Worm (Caenorhabditis elegans) whole organism, L1 larva: Measurements from ENCODE around the gene srd-36.

Source experiments
- C04F5.9 ChIP-seq: sonication (generic microtip); optimal IDR thresholded peaks from 2 replicates; lab custom pipeline; 2016; ENCODE audit warnings: missing genetic modification characterization, missing compliant biosample characterization
- C16A3.4 ChIP-seq: fragments of 150-350 bp; optimal IDR thresholded peaks from 2 replicates; lab custom pipeline; 2014; ENCODE audit warnings: missing biosample characterization, missing genetic modification characterization
- aha-1 ChIP-seq: fragments of 150-350 bp; optimal IDR thresholded peaks from 2 replicates; lab custom pipeline; 2014; ENCODE audit warnings: missing biosample characterization, missing genetic modification characterization
- ama-1 ChIP-seq: fragments of 150-350 bp; optimal IDR thresholded peaks from 2 replicates; lab custom pipeline; 2014
- blmp-1 ChIP-seq: fragments of 150-350 bp; optimal IDR thresholded peaks from 2 replicates; lab custom pipeline; 2014; ENCODE audit warnings: missing biosample characterization, missing genetic modification characterization
- ceh-88 ChIP-seq: fragments of 200-800 bp; sonication (Bioruptor generic); IDR thresholded peaks from 2 replicates; pipeline ENCODE4 v1.3.6; 2022; ENCODE audit warnings: missing genetic modification characterization, missing compliant biosample characterization
- elt-2 ChIP-seq: sonication (generic microtip); optimal IDR thresholded peaks from 2 replicates; lab custom pipeline; 2016; ENCODE audit warnings: missing genetic modification characterization, mild to moderate bottlenecking, inconsistent platforms, missing compliant biosample characterization, missing genetic modification reagents
- fkh-10 ChIP-seq: sonication (generic microtip); optimal IDR thresholded peaks from 2 replicates; lab custom pipeline; 2017; ENCODE audit warnings: missing biosample characterization, missing genetic modification reagents, missing genetic modification characterization
- fkh-4 ChIP-seq: sonication (generic microtip); optimal IDR thresholded peaks from 2 replicates; lab custom pipeline; 2016; ENCODE audit warnings: missing compliant biosample characterization, missing genetic modification characterization, borderline replicate concordance
- fkh-8 ChIP-seq: sonication (generic microtip); optimal IDR thresholded peaks from 2 replicates; lab custom pipeline; 2016; ENCODE audit warnings: mild to moderate bottlenecking, missing genetic modification characterization, missing compliant biosample characterization
- fos-1 ChIP-seq: fragments of 150-350 bp; optimal IDR thresholded peaks from 2 replicates; lab custom pipeline; 2014; ENCODE audit warnings: missing biosample characterization, missing genetic modification characterization
- grh-1 ChIP-seq: fragments of 200-800 bp; sonication (Bioruptor generic); IDR thresholded peaks from 2 replicates; pipeline ENCODE4 v1.3.6; 2022; ENCODE audit warnings: missing genetic modification reagents, missing genetic modification characterization, missing compliant biosample characterization
- hlh-17 ChIP-seq: fragments of 200-800 bp; sonication (Bioruptor generic); optimal IDR thresholded peaks from 2 replicates; lab custom pipeline; 2018; ENCODE audit warnings: missing genetic modification characterization, mild to moderate bottlenecking, missing compliant biosample characterization, moderate library complexity, borderline replicate concordance
- irx-1 ChIP-seq: sonication (generic microtip); optimal IDR thresholded peaks from 2 replicates; lab custom pipeline; 2016; ENCODE audit warnings: missing genetic modification characterization, missing compliant biosample characterization
- isw-1 ChIP-seq: fragments of 200-800 bp; sonication (Bioruptor generic); IDR thresholded peaks from 2 replicates; pipeline ENCODE4 v1.3.6; 2022; ENCODE audit warnings: missing genetic modification characterization, missing compliant biosample characterization
- lin-14 ChIP-seq: fragments of 200-800 bp; sonication (Bioruptor generic); optimal IDR thresholded peaks from 2 replicates; lab custom pipeline; 2018; ENCODE audit warnings: mild to moderate bottlenecking, missing genetic modification characterization, moderate library complexity, missing compliant biosample characterization
- lin-35 ChIP-seq, 2 experiments: fragments of 150-350 bp; optimal IDR thresholded peaks; 2 replicates each; lab custom pipeline; 2014; ENCODE audit warnings: missing biosample characterization in 2 of 2, missing genetic modification characterization in 2 of 2, missing genetic modification reagents in 2 of 2
- lin-39 ChIP-seq: fragments of 150-350 bp; optimal IDR thresholded peaks from 2 replicates; lab custom pipeline; 2014; ENCODE audit warnings: missing biosample characterization, missing genetic modification reagents, missing genetic modification characterization
- mdl-1 ChIP-seq, 2 experiments: fragments of 150-350 bp; optimal IDR thresholded peaks; 2 replicates each; lab custom pipeline; 2014 to 2017; ENCODE audit warnings: missing biosample characterization in 2 of 2, missing genetic modification characterization in 2 of 2, inconsistent platforms in 1 of 2
- mef-2 ChIP-seq: fragments of 150-350 bp; optimal IDR thresholded peaks from 2 replicates; lab custom pipeline; 2014; ENCODE audit warnings: missing biosample characterization, missing genetic modification characterization
- nhr-12 ChIP-seq: sonication (generic microtip); optimal IDR thresholded peaks from 2 replicates; lab custom pipeline; 2017; ENCODE audit warnings: missing biosample characterization, missing genetic modification characterization
- nhr-19 ChIP-seq: fragments of 200-800 bp; sonication (Bioruptor generic); conservative IDR thresholded peaks from 2 replicates; pipeline ENCODE4 v1.3.6; 2022; ENCODE audit warnings: missing genetic modification characterization, missing compliant biosample characterization
- nhr-20 ChIP-seq: sonication (generic microtip); optimal IDR thresholded peaks from 2 replicates; lab custom pipeline; 2016; ENCODE audit warnings: mild to moderate bottlenecking, missing genetic modification characterization, missing compliant biosample characterization
- nhr-237 ChIP-seq: fragments of 150-350 bp; optimal IDR thresholded peaks from 2 replicates; lab custom pipeline; 2014; ENCODE audit warnings: missing biosample characterization, missing genetic modification characterization
- nhr-28 ChIP-seq: fragments of 150-350 bp; optimal IDR thresholded peaks from 2 replicates; lab custom pipeline; 2014; ENCODE audit warnings: missing biosample characterization, missing genetic modification characterization
- nhr-47 ChIP-seq: sonication (generic microtip); optimal IDR thresholded peaks from 2 replicates; lab custom pipeline; 2016; ENCODE audit warnings: mild to moderate bottlenecking, missing genetic modification characterization, moderate library complexity, missing compliant biosample characterization
- nhr-71 ChIP-seq: sonication (generic microtip); optimal IDR thresholded peaks from 2 replicates; lab custom pipeline; 2016; ENCODE audit warnings: mild to moderate bottlenecking, missing genetic modification characterization, moderate library complexity, missing compliant biosample characterization
- nhr-90 ChIP-seq: sonication (generic microtip); optimal IDR thresholded peaks from 2 replicates; lab custom pipeline; 2016; ENCODE audit warnings: mild to moderate bottlenecking, missing genetic modification characterization, missing compliant biosample characterization; ENCODE audit not compliant: poor library complexity
- pax-3 ChIP-seq: fragments of 200-800 bp; sonication (Bioruptor generic); optimal IDR thresholded peaks from 2 replicates; lab custom pipeline; 2018; ENCODE audit warnings: mild to moderate bottlenecking, missing genetic modification characterization, moderate library complexity, missing compliant biosample characterization
- pqm-1 ChIP-seq: sonication (generic microtip); optimal IDR thresholded peaks from 3 replicates; lab custom pipeline; 2017; ENCODE audit warnings: missing biosample characterization, missing genetic modification characterization
- rnt-1 ChIP-seq: sonication (generic microtip); optimal IDR thresholded peaks from 2 replicates; lab custom pipeline; 2016; ENCODE audit warnings: mild to moderate bottlenecking, missing genetic modification characterization, moderate library complexity, missing compliant biosample characterization
- snpc-4 ChIP-seq: fragments of 150-350 bp; optimal IDR thresholded peaks from 2 replicates; lab custom pipeline; 2014; ENCODE audit warnings: missing biosample characterization, missing genetic modification characterization
- snu-23 ChIP-seq: sonication (generic microtip); optimal IDR thresholded peaks from 2 replicates; lab custom pipeline; 2016; ENCODE audit warnings: missing genetic modification characterization, missing compliant biosample characterization
- sptf-1 ChIP-seq: fragments of 150-350 bp; optimal IDR thresholded peaks from 2 replicates; lab custom pipeline; 2014; ENCODE audit warnings: missing biosample characterization, missing genetic modification characterization
- sup-37 ChIP-seq: fragments of 200-800 bp; sonication (Bioruptor generic); optimal IDR thresholded peaks from 2 replicates; lab custom pipeline; 2018; ENCODE audit warnings: mild to moderate bottlenecking, missing genetic modification characterization, missing compliant biosample characterization
- tlp-1 ChIP-seq: fragments of 150-350 bp; optimal IDR thresholded peaks from 2 replicates; lab custom pipeline; 2014; ENCODE audit warnings: missing biosample characterization, missing genetic modification characterization
- unc-98 ChIP-seq: fragments of 200-800 bp; sonication (Bioruptor generic); IDR thresholded peaks from 2 replicates; pipeline ENCODE4 v1.3.6; 2022; ENCODE audit warnings: missing genetic modification characterization, missing compliant biosample characterization
- zag-1 ChIP-seq: fragments of 150-350 bp; optimal IDR thresholded peaks from 2 replicates; lab custom pipeline; 2014; ENCODE audit warnings: missing biosample characterization, missing genetic modification characterization
- ztf-11 ChIP-seq, 2 experiments: sonication (generic microtip); optimal IDR thresholded peaks; 2 replicates each; lab custom pipeline; 2016 to 2017; ENCODE audit warnings: missing genetic modification characterization in 2 of 2, missing biosample characterization in 1 of 2, missing compliant biosample characterization in 1 of 2
- ztf-4 ChIP-seq: fragments of 150-350 bp; optimal IDR thresholded peaks from 2 replicates; lab custom pipeline; 2014; ENCODE audit warnings: missing biosample characterization, missing genetic modification characterization

srd-36 gene

DNA sequence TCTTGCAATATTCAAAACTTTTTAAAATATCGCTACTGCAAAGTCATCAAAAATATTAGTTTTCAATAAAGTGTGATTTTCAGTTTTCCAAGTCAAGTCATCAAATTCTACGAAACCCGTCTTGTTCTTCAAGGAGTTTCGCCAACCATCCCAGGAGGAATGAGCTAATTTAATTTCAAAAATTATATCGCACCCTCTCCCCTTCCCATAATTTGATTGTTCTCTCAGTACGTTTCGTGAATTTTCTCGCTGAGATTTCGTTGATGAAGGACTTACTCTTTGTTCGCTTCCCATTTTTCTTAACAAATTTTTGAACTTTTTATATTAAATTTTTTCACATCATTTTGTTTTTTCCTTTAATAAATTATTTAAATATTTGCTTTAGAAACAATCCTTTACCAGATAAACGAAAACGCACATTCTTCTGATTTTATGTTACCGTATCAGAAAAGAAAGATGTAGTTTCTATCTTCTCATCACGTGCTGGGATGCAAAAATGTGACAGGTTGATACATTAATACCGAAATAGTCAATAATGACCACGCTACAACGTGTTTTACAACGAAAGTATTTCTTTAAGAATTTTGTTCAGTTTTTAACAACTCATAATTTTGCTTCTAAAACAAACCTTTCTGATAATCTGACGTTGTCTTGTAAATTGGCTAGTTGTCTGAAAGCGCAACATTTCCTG lies 47.8 kb downstream of the srd-36 start (continued):
- peak; percentile 64 for TF ChIP-seq blmp-1 (tag; lab: Kevin White, UChicago)
- TF ChIP-seq C04F5.9, result no peak
- TF ChIP-seq fkh-4 (tag; lab: Kevin White, UChicago), result no peak
- TF ChIP-seq nhr-20 (tag; lab: Kevin White, UChicago), result peak; percentile 82
- TF ChIP-seq elt-2 (tag; lab: Kevin White, UChicago), result peak; percentile 0
- TF ChIP-seq ztf-4, result no peak
- peak in 1 of 2 experiments; percentile 65 for TF ChIP-seq lin-35 (GFP tag; optimal IDR thresholded peaks at IDR 0.05; lab: Kevin White, UChicago)
- peak; percentile 56 for TF ChIP-seq snu-23 (GFP tag; lab: Kevin White, UChicago)
- TF ChIP-seq hlh-17 (GFP tag; lab: Kevin White, UChicago), result no peak
- no peak for TF ChIP-seq snpc-4 (tag; lab: Kevin White, UChicago)
- peak; percentile 49 for TF ChIP-seq nhr-71
- TF ChIP-seq tlp-1 (tag; lab: Kevin White, UChicago), result no peak
- peak; percentile 32; the same call in 1 of the 2 replicates for TF ChIP-seq nhr-19
- TF ChIP-seq fos-1 (tag; lab: Kevin White, UChicago), result no peak
- no peak for TF ChIP-seq pqm-1 (tag; lab: Kevin White, UChicago)
- TF ChIP-seq ceh-88, result no peak
- peak; percentile 41 for TF ChIP-seq nhr-90 (tag; lab: Kevin White, UChicago)
- TF ChIP-seq nhr-47 (tag; lab: Kevin White, UChicago), result no peak
- TF ChIP-seq fkh-8 (tag; lab: Kevin White, UChicago), result no peak
- no peak for TF ChIP-seq rnt-1 (tag; lab: Kevin White, UChicago)
- TF ChIP-seq pax-3, result no peak
- peak in 1 of 2 experiments; percentile 51 for TF ChIP-seq mdl-1 (tag; optimal IDR thresholded peaks at IDR 0.05; lab: Kevin White, UChicago)
- no peak for TF ChIP-seq sup-37
- peak; percentile 46 for TF ChIP-seq lin-14 (GFP tag; lab: Kevin White, UChicago)
- TF ChIP-seq zag-1 (tag; lab: Kevin White, UChicago), result no peak
- no peak for TF ChIP-seq nhr-237
- no peak for TF ChIP-seq mef-2 (tag; lab: Kevin White, UChicago)
- TF ChIP-seq ama-1 (lab: Kevin White, UChicago), result no peak
- TF ChIP-seq C16A3.4 (tag; lab: Kevin White, UChicago), result no peak
- TF ChIP-seq lin-39, result no peak
- no peak for TF ChIP-seq ztf-11 (tag; optimal IDR thresholded peaks at IDR 0.05; lab: Kevin White, UChicago)

DNA sequence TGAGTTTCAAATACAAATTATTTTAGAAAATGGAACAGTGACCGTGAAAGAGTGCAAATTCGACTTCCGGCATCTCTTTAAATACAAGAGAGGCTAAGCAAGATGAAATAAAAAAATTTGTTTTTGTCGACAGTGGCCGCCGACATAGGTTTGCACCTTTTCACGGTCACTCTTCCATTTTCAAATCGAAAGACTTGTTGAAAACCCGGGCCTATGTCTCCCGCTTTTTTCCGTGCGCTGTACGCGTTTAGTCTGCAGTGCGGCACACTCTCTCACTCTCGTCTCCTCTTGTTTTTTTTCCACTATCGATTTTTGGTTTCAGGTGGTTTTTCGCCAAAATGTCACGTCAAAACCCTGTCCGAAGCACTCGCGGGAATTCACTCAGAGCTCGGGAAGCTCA lies 49.5 kb downstream of the srd-36 start, which contains the start of gene hpl-1:
hpl-1 (plus strand) TSS at position 301 of the 400 bp plus-strand sequence.
- no peak for TF ChIP-seq nhr-90 (tag; lab: Kevin White, UChicago)
- no peak for TF ChIP-seq hlh-17 (GFP tag; lab: Kevin White, UChicago)
- TF ChIP-seq pax-3, result no peak
- no peak for TF ChIP-seq C04F5.9
- no peak for TF ChIP-seq fkh-10
- TF ChIP-seq elt-2 (tag; lab: Kevin White, UChicago), result no peak
- no peak for TF ChIP-seq nhr-28
- TF ChIP-seq sptf-1, result no peak
- no peak for TF ChIP-seq nhr-12 (tag; lab: Kevin White, UChicago)
- TF ChIP-seq zag-1 (tag; lab: Kevin White, UChicago), result no peak
- no peak for TF ChIP-seq aha-1 (tag; lab: Kevin White, UChicago)
- TF ChIP-seq irx-1 (tag; lab: Kevin White, UChicago), result no peak
- TF ChIP-seq unc-98, result no peak
- no peak for TF ChIP-seq isw-1 (GFP tag; lab: Robert Waterston, UW)
- no peak for TF ChIP-seq tlp-1 (tag; lab: Kevin White, UChicago)
- TF ChIP-seq sup-37, result no peak
- TF ChIP-seq grh-1, result no peak
- no peak for TF ChIP-seq ztf-11 (tag; optimal IDR thresholded peaks at IDR 0.05; lab: Kevin White, UChicago)
